Fruit fly (Drosophila melanogaster): ENCODE results near the gene PH4alphaMP.
A peak's percentile ranks its signal among the peaks of the same experiment; 100 is the strongest.

Gene PH4alphaMP

DNA sequence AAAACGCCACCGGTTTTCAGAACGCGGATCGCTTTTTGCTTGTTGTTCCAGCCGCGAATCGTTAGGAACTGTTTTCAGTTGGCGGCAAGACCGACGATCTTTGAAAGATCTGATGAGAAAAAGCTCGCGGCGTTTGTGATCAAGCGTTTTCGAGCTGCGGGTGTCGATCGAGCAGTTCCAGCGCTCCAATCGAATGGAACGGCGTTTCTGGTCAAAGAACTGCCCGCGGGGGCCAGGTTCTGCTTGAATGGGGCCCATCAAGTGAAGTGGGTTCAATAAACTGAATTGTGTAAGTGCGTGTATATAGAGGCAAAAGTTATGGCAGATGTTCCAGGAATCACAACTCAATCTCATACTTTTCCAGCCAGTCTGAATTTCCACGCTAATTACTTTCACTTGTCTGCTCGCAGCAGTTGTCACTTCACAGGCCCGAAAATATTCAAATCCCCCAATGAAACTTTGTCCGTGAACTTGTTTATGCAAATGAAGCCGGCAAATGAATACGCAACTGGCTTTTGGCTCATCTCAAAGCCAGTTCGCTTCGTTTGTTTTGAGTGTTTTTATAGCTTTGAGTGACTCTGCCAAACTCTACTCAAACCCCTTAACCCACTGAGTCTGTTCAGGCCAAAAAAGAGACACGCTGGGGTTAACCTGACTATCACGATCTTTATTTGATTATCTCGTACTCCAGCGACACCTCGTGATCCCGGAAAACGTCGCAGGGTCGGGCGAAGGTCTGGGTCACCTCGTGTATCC lies at the start of gene PH4alphaMP:
PH4alphaMP (minus strand) TSS at position 51 of the 756 bp plus-strand sequence.
- no peak for TF ChIP-seq CG17801 (GFP tag; optimal IDR thresholded peaks at IDR 0.05; ENCODE audit: partially characterized antibody)

DNA sequence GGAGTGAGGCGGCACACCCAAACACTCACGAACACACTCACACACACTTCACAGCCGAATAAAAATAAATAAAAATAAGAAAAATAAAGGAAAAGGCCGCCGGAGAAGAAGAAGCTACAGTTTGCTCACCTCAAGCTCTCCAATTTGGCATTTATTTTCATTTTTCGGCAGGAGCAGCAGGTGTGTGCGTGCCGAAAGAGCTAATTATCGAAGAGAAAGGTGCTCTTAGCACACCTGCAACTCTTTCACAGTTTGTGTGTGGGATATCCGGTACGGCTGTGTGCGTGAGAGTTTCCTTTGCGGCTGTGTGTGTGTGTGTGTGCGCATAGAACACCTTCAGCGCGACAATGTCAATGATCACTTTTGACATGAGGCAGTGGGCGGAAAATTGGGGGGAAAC lies 49.0 kb upstream of the PH4alphaMP start:
- TF ChIP-seq CG17801 (GFP tag; optimal IDR thresholded peaks at IDR 0.05; ENCODE audit: partially characterized antibody), result no peak

DNA sequence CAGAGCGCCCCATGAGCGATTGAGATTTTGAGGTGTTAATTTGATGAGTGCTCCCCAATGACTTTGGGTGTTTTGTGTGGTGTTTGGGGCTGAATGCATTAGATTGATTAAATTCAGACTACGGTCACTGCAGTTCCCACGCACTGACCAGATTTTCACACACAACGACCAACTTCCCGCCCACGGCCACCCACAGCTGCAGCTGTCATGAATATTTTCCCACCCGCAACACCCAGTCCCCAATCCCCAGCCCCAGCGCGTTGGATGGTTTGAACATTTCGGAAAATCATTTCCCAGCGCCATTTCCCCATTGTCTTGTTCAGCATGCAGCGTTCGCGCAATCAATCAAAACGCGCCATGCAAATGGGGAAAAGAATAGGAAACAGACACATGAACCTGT lies 45.5 kb upstream of the PH4alphaMP start:
- TF ChIP-seq CG17801 (GFP tag; optimal IDR thresholded peaks at IDR 0.05; ENCODE audit: partially characterized antibody), result no peak

DNA sequence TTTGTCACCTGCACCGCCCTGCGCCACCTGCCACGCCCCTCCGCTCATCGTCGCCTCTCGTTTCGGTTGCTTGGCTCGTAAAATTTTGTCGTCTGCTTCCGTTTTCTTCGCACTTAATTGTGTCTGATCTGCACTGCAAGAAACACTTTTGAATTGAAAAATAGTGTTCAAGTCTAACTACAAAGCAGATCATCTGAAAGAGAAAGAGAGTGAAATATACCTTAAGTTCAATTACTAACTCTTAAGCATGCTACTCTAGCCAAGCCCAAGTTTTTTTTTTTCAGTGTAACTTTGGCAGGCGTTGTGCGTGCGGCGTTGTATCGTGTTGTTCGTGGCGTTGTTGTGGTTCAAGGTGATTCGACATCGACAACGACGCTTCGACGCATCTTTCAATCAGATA lies 44.2 kb upstream of the PH4alphaMP start:
- no peak for TF ChIP-seq CG17801 (GFP tag; optimal IDR thresholded peaks at IDR 0.05; ENCODE audit: partially characterized antibody)

DNA sequence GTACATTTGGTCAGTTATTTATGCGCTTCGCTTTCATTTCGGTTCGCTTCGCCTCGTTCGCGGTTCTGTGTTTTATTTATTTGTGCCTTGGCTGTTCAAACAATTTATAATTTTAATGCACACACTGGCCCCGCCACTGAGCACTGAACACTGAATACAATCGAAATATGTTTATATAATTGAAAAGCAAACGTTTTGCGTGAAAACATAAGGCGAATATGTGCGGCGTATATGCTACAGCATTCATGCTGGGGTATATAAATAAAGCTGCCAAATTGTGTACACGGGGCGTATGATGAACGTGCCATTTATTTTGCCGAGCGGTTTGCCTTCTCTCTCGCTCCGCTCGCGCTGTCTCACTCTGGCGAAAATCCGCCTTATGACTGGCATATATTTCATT lies 41.0 kb upstream of the PH4alphaMP start:
- TF ChIP-seq CG17801 (GFP tag; optimal IDR thresholded peaks at IDR 0.05; ENCODE audit: partially characterized antibody), result no peak

DNA sequence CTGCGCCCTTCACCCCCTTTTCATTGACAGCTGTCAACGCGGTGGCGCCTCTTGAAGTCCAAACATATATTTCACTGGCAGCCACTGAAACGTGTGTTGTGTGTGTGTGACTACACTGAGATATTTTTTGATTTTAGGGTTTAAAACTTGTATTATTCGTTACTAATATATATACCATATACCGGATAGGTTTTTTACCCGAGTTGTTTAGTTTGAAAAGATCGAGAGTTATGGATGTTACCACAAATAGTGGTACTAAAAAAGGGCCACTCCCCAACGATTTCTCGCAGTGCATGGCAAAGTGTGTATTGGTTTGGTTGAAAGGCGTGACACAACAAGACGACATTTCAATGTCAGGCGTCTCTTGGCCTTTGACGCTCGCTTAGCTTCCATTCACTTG lies 40.5 kb upstream of the PH4alphaMP start:
- no peak for TF ChIP-seq CG17801 (GFP tag; optimal IDR thresholded peaks at IDR 0.05; ENCODE audit: partially characterized antibody)

DNA sequence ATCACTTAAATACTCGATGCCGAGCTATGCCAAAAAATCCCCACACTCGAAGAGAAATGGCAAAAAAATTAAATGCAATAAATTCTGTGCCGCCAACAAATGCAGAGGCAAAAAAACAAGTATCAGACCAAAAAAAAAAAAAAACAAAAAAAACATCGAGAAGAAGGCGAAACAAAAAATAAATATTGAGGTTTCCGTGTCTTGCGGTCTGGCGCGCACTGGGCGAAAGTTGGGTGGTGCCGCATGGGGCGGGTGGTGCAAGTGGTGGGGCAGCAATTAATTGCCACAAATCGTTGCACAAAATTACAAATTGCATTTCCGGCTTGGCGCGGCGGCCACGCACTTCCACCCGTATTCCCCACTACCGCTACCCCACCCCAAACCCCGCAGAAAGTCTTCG lies 38.5 kb upstream of the PH4alphaMP start:
- no peak for TF ChIP-seq CG17801 (GFP tag; optimal IDR thresholded peaks at IDR 0.05; ENCODE audit: partially characterized antibody)

DNA sequence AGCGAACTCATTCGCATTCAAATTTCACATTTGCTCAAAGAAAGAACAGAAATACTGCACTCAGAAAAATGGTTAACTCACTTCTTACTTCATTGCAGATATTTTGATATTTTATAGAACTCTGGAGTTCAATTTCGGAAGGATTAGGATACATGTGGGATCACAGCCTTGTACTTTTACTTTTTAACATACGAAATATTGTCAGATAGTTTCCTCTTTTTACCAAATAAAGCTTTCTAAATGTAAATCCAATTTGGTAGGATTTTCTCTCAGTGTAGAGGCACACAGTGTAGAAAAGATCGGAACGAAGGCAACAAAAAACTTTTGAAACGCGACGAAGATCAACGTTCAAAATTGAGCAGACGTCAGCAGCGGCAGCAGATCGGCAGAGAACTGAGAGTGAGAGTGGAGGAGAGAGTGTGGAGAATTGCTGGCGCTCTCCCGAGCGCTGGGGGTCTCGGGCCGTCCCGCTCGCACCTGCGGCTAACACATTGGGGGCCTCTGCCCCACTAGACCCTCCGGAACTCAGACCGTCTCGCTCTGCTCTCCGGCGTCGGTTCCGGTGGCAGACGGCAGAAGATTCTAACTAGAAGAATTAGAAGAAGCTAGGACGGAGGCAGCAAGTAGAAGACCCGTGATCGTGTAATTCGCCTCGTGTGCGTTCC lies 36.2 kb upstream of the PH4alphaMP start, which contains the start of gene tmod:
tmod (plus strand) TSS at position 619 of the 665 bp plus-strand sequence.
- TF ChIP-seq CG17801 (GFP tag; optimal IDR thresholded peaks at IDR 0.05; ENCODE audit: partially characterized antibody), result peak; percentile 63

DNA sequence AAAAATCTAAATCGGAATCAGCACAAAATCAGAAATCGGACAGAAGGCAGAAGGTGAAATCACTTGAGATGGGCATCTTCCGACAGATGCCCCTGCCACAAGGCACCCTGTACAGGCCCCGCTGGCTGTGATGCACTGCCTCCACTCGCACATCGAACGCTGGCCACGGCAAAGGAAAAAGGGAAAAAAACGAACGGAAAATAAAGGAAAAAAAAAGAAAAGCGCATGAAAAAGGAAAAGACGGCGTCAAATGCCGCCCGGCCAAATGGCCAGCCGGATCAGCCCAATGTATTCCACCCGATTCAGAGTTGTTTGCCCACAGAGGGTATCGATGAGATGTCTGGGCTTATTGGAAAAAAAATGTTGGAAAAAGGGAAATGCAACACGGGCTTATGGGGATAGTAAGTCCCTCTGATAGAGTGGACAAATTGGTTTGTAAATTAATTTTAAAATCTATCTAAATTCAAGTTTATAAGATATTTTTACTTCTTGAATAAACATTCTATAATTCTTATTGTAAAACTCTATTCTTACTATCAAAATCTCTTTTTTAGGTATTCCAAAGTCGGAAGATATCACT lies 35.3 kb upstream of the PH4alphaMP start:
- TF ChIP-seq CG17801 (GFP tag; optimal IDR thresholded peaks at IDR 0.05; ENCODE audit: partially characterized antibody), result no peak

DNA sequence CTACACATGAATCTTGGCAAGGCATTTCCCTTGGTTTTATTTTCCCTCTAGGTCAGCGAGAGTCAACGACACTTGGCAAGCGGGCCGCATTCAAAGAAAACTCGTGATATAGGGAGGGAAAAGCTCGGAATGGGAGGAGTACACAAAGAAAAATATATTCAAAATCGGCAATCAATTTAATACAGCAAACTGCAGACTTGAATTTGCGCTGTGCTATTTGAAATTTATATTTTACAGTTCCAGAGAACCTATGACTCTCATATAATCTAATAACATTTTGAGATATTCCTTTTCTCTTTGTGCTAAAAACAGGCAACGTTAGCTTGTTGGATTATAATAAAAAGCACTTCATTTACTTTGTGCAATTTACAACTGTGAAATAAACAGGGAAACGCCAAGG lies 33.6 kb upstream of the PH4alphaMP start:
- TF ChIP-seq CG17801 (GFP tag; optimal IDR thresholded peaks at IDR 0.05; ENCODE audit: partially characterized antibody), result no peak

DNA sequence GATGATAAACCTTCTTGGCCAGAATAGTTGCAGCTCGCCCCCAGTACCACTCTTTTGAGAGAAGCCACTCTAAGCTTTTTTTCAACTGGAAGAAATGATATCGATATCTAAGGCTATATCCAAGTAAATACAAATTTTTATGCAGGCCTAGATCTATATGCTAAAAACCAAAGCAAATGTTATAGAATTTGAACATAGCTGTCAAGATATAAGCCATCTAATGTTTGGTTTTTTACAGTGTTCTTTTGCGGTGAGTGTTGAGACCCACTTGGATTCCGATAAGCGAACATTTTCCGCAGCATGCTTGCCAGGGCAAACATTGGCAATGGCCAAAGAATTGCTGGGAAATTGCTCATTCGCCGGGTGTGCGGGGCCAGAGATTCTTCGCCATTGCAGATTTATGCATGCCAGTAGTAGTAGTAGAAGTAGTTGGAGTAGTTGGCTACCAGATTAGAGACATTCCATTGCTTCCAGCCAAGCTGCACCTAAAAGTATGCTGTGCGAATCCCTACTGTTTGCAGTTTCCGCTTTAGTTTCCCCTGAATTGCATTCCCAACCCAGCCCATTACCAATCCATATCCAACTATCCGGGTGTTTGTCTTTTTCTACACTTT lies 32.8 kb upstream of the PH4alphaMP start:
- TF ChIP-seq CG17801 (GFP tag; optimal IDR thresholded peaks at IDR 0.05; ENCODE audit: partially characterized antibody), result no peak

DNA sequence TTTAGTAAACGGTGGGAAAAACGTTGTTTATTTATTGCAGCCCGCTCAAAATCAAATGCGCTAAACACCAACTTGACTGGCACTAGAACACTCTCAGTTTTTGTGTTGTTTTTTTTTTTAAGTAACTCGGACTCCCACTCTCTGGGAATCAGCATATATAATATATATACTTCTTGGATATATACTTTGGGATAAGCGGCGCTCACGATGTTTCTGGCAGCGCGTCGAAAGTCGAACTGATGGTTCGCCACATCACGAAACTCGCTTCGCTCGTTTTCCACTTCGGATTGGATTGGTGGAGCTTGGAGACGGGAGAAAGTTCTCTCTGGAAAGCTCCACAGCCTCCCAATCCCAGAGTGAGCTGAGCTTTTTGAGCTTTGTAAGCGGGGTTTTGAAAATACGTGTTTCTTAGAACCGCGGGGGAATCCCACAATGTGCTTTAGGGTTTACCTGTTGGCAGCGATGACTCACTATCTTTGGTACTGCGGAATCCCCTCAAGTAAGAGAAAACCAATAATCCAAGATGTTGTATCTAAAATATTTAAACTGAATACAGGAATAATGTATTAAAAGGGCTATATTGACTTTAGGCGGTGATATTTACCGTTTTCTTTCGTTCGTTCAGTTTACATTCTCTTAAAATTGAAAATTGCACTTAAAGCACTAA lies 31.0 kb upstream of the PH4alphaMP start, which contains the start of gene jdp:
jdp (minus strand) TSS at position 239 of the 667 bp plus-strand sequence.
- peak; percentile 5 for TF ChIP-seq CG17801 (GFP tag; optimal IDR thresholded peaks at IDR 0.05; ENCODE audit: partially characterized antibody)

DNA sequence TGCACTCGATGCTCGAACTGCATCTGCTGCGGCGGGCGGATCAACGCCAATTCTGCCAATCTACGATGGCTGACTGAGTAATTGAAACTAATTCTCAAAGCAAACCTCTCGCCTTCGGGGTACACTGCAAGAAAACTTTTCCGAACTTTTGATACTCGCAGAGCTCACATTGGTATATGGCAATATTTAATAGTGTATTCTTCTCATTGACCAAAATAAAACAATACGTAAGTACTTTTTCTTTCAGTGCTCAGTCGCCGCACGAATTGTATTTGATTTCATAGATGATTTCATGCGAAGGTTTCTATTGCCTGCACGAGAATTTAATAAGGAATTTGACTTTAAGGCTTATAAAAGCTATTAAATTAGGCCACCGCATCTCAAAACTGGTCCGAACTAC lies 29.7 kb upstream of the PH4alphaMP start:
- no peak for TF ChIP-seq CG17801 (GFP tag; optimal IDR thresholded peaks at IDR 0.05; ENCODE audit: partially characterized antibody)

DNA sequence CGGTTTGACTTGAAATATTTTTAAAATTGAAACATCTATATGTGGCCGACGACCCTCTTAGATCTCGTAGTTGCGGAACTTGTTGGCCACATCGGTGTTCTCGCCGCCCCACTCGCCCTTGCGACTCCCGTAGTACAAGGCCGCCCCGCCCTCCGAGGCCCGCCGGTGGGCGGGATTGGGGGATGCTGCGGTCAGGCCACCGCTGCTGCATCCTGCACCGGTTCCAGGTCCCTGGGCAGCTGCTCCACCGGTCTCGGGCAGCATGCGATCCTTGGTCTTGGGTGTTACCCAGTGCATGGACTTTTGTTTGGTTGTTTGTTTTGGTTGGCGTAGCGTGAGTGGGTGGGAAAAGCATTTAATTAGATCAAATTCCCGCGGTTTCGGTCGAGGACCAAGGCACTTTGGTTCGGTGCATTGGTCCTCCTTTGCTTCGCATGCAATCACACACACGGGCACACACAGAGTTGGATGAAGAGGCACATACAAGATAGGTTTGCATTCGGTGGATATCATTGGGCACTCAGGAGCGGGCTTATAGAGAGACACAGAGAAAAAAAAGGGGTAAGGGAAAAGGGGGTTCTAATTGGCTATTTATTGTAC lies 22.4 kb upstream of the PH4alphaMP start:
- no peak for TF ChIP-seq CG17801 (GFP tag; optimal IDR thresholded peaks at IDR 0.05; ENCODE audit: partially characterized antibody)
